Fruit fly (Drosophila melanogaster) whole organism, embryonic: ENCODE data around the gene egh.

Experiments used
- BEAF-32 ChIP-seq: fragments of 200-800 bp; sonication (Bioruptor generic); optimal IDR thresholded peaks from 3 replicates; lab custom pipeline; 2017; ENCODE audit warnings: missing biosample characterization, missing genetic modification characterization, mild to moderate bottlenecking, moderate library complexity, missing genetic modification reagents
- CG11247 ChIP-seq: fragments of 200-800 bp; sonication (Bioruptor generic); IDR thresholded peaks from 2 replicates; pipeline ENCODE4 v1.3.6; 2022; ENCODE audit warnings: missing biosample characterization, missing genetic modification characterization
- CG11456 ChIP-seq: fragments of 200-800 bp; sonication (Bioruptor generic); IDR thresholded peaks from 3 replicates; pipeline ENCODE4 v1.3.6; 2022; ENCODE audit warnings: missing biosample characterization, missing genetic modification characterization
- CG11504 ChIP-seq: fragments of 200-800 bp; sonication (Bioruptor generic); optimal IDR thresholded peaks from 3 replicates; lab custom pipeline; 2019; ENCODE audit warnings: missing biosample characterization, mild to moderate bottlenecking, missing genetic modification characterization, moderate library complexity
- CG11696 ChIP-seq: fragments of 200-800 bp; sonication (Bioruptor generic); IDR thresholded peaks from 2 replicates; pipeline ENCODE4 v1.3.6; 2022; ENCODE audit warnings: missing biosample characterization, missing genetic modification characterization
- CG11723 ChIP-seq: fragments of 200-800 bp; sonication (Bioruptor generic); optimal IDR thresholded peaks from 2 replicates; lab custom pipeline; 2017; ENCODE audit warnings: missing biosample characterization, mild to moderate bottlenecking, missing genetic modification characterization
- CG12219 ChIP-seq: fragments of 200-800 bp; sonication (Bioruptor generic); optimal IDR thresholded peaks from 3 replicates; lab custom pipeline; 2018; ENCODE audit warnings: missing biosample characterization, mild to moderate bottlenecking, missing genetic modification characterization
- CG15479 ChIP-seq: fragments of 200-800 bp; sonication (Bioruptor generic); optimal IDR thresholded peaks from 3 replicates; lab custom pipeline; 2019; ENCODE audit warnings: missing biosample characterization, mild to moderate bottlenecking, missing genetic modification characterization, moderate library complexity
- CG1792 ChIP-seq: fragments of 200-800 bp; sonication (Bioruptor generic); optimal IDR thresholded peaks from 2 replicates; lab custom pipeline; 2016; ENCODE audit warnings: missing biosample characterization, missing genetic modification characterization
- CG2875 ChIP-seq: fragments of 200-800 bp; sonication (Bioruptor generic); optimal IDR thresholded peaks from 2 replicates; lab custom pipeline; 2017; ENCODE audit warnings: missing biosample characterization, mild to moderate bottlenecking, missing genetic modification characterization, missing genetic modification reagents
- CG5953 ChIP-seq: fragments of 200-800 bp; sonication (Bioruptor generic); IDR thresholded peaks from 2 replicates; pipeline ENCODE4 v1.3.6; 2022; ENCODE audit warnings: missing biosample characterization, missing genetic modification characterization
- CG6654 ChIP-seq: fragments of 200-800 bp; sonication (Bioruptor generic); optimal IDR thresholded peaks from 2 replicates; lab custom pipeline; 2017; ENCODE audit warnings: missing biosample characterization, mild to moderate bottlenecking, missing genetic modification characterization
- CG6683 ChIP-seq: fragments of 200-800 bp; sonication (Bioruptor generic); optimal IDR thresholded peaks from 2 replicates; lab custom pipeline; 2017; ENCODE audit warnings: missing biosample characterization, mild to moderate bottlenecking, missing genetic modification characterization, missing genetic modification reagents
- CG7556 ChIP-seq: fragments of 200-800 bp; sonication (Bioruptor generic); optimal IDR thresholded peaks from 2 replicates; lab custom pipeline; 2017; ENCODE audit warnings: missing biosample characterization, mild to moderate bottlenecking, missing genetic modification characterization
- CG8924 ChIP-seq: fragments of 200-800 bp; optimal IDR thresholded peaks from 3 replicates; lab custom pipeline; 2019; ENCODE audit warnings: missing biosample characterization, mild to moderate bottlenecking, missing genetic modification characterization, moderate library complexity
- CG9437 ChIP-seq: fragments of 200-800 bp; sonication (Bioruptor generic); optimal IDR thresholded peaks from 2 replicates; lab custom pipeline; 2018; ENCODE audit warnings: missing biosample characterization, mild to moderate bottlenecking, missing genetic modification characterization
- Camta ChIP-seq: fragments of 200-800 bp; sonication (Bioruptor generic); optimal IDR thresholded peaks from 2 replicates; lab custom pipeline; 2016; ENCODE audit warnings: missing biosample characterization, missing genetic modification characterization
- Dek ChIP-seq: fragments of 200-800 bp; sonication (Bioruptor generic); optimal IDR thresholded peaks from 3 replicates; lab custom pipeline; 2019; ENCODE audit warnings: missing biosample characterization, mild to moderate bottlenecking, missing genetic modification characterization, moderate library complexity
- Drgx ChIP-seq: fragments of 200-800 bp; sonication (Bioruptor generic); IDR thresholded peaks from 2 replicates; pipeline ENCODE4 v1.3.6; 2022; ENCODE audit warnings: missing biosample characterization, missing genetic modification characterization
- E2f1 ChIP-seq: fragments of 200-800 bp; sonication (Bioruptor generic); IDR thresholded peaks from 2 replicates; pipeline ENCODE4 v1.3.6; 2022; ENCODE audit warnings: missing biosample characterization, missing genetic modification characterization
- Gug ChIP-seq: fragments of 200-800 bp; sonication (Bioruptor generic); IDR thresholded peaks from 4 replicates; pipeline ENCODE4 v1.3.6; 2022; ENCODE audit warnings: missing biosample characterization, missing genetic modification characterization
- HLH54F ChIP-seq: fragments of 200-800 bp; sonication (Bioruptor generic); optimal IDR thresholded peaks from 3 replicates; lab custom pipeline; 2016; ENCODE audit warnings: missing biosample characterization, missing genetic modification characterization
- HLHmδ ChIP-seq: fragments of 200-800 bp; sonication (Bioruptor generic); optimal IDR thresholded peaks from 2 replicates; lab custom pipeline; 2018; ENCODE audit warnings: missing biosample characterization, mild to moderate bottlenecking, missing genetic modification characterization, moderate library complexity
- Hsf ChIP-seq: fragments of 200-800 bp; sonication (Bioruptor generic); optimal IDR thresholded peaks from 3 replicates; lab custom pipeline; 2016; ENCODE audit warnings: missing biosample characterization, missing genetic modification characterization
- Meics ChIP-seq: fragments of 200-800 bp; sonication (Bioruptor generic); optimal IDR thresholded peaks from 2 replicates; lab custom pipeline; 2017; ENCODE audit warnings: missing biosample characterization, mild to moderate bottlenecking, missing genetic modification characterization
- Mrtf ChIP-seq: fragments of 200-800 bp; sonication (Bioruptor generic); IDR thresholded peaks from 3 replicates; pipeline ENCODE4 v1.3.6; 2022; ENCODE audit warnings: missing biosample characterization, missing genetic modification characterization
- Opbp ChIP-seq: fragments of 200-800 bp; sonication (Bioruptor generic); IDR thresholded peaks from 3 replicates; pipeline ENCODE4 v1.3.6; 2022; ENCODE audit warnings: missing biosample characterization, missing genetic modification characterization; ENCODE audit not compliant: partially characterized antibody
- PHDP ChIP-seq: fragments of 200-800 bp; sonication (Bioruptor generic); optimal IDR thresholded peaks from 3 replicates; lab custom pipeline; 2018; ENCODE audit warnings: missing biosample characterization, mild to moderate bottlenecking, missing genetic modification characterization, moderate library complexity
- Sox102F ChIP-seq: fragments of 200-800 bp; sonication (Bioruptor generic); optimal IDR thresholded peaks from 2 replicates; lab custom pipeline; 2018; ENCODE audit warnings: missing biosample characterization, mild to moderate bottlenecking, missing genetic modification characterization, moderate library complexity
- Sry-δ ChIP-seq: fragments of 200-800 bp; sonication (Bioruptor generic); optimal IDR thresholded peaks from 2 replicates; lab custom pipeline; 2016; ENCODE audit warnings: missing biosample characterization, missing genetic modification characterization
- Ssrp ChIP-seq: fragments of 200-800 bp; sonication (Bioruptor generic); optimal IDR thresholded peaks from 2 replicates; lab custom pipeline; 2018; ENCODE audit warnings: missing biosample characterization, mild to moderate bottlenecking, missing genetic modification characterization, moderate library complexity
- amos ChIP-seq: fragments of 200-800 bp; sonication (Bioruptor generic); IDR thresholded peaks from 2 replicates; pipeline ENCODE4 v1.3.6; 2022; ENCODE audit warnings: missing biosample characterization, missing genetic modification characterization; ENCODE audit not compliant: partially characterized antibody
- ara ChIP-seq: fragments of 200-800 bp; sonication (Bioruptor generic); IDR thresholded peaks from 2 replicates; pipeline ENCODE4 v1.3.6; 2022; ENCODE audit warnings: missing biosample characterization, missing genetic modification characterization
- ato ChIP-seq: fragments of 200-800 bp; sonication (Bioruptor generic); IDR thresholded peaks from 2 replicates; pipeline ENCODE4 v1.3.6; 2022; ENCODE audit warnings: missing biosample characterization, missing genetic modification characterization; ENCODE audit not compliant: partially characterized antibody
- crc ChIP-seq: fragments of 200-800 bp; sonication (Bioruptor generic); optimal IDR thresholded peaks from 2 replicates; lab custom pipeline; 2016; ENCODE audit warnings: missing biosample characterization, missing genetic modification characterization
- croc ChIP-seq: fragments of 200-800 bp; sonication (Bioruptor generic); conservative IDR thresholded peaks from 3 replicates; pipeline ENCODE4 v1.3.6; 2022; ENCODE audit warnings: missing biosample characterization, missing genetic modification characterization
- dimm ChIP-seq: fragments of 200-800 bp; sonication (Bioruptor generic); IDR thresholded peaks from 2 replicates; pipeline ENCODE4 v1.3.6; 2022; ENCODE audit warnings: missing biosample characterization, missing genetic modification characterization
- dmrt11E ChIP-seq: fragments of 200-800 bp; sonication (Bioruptor generic); optimal IDR thresholded peaks from 3 replicates; lab custom pipeline; 2018; ENCODE audit warnings: missing biosample characterization, mild to moderate bottlenecking, missing genetic modification characterization, moderate library complexity
- fd3F ChIP-seq: fragments of 200-800 bp; sonication (Bioruptor generic); optimal IDR thresholded peaks from 2 replicates; lab custom pipeline; 2018; ENCODE audit warnings: missing biosample characterization, mild to moderate bottlenecking, missing genetic modification characterization, moderate library complexity
- gfzf ChIP-seq: fragments of 200-800 bp; sonication (Bioruptor generic); optimal IDR thresholded peaks from 2 replicates; lab custom pipeline; 2016; ENCODE audit warnings: missing biosample characterization, mild to moderate bottlenecking, missing genetic modification characterization, moderate library complexity
- grn ChIP-seq: fragments of 200-800 bp; sonication (Bioruptor generic); optimal IDR thresholded peaks from 3 replicates; lab custom pipeline; 2017; ENCODE audit warnings: missing biosample characterization, missing genetic modification characterization
- ham ChIP-seq: fragments of 200-800 bp; sonication (Bioruptor generic); IDR thresholded peaks from 2 replicates; pipeline ENCODE4 v1.3.6; 2022; ENCODE audit warnings: missing biosample characterization, missing genetic modification characterization
- pfk ChIP-seq: fragments of 200-800 bp; sonication (Bioruptor generic); optimal IDR thresholded peaks from 2 replicates; lab custom pipeline; 2018; ENCODE audit warnings: missing biosample characterization, mild to moderate bottlenecking, missing genetic modification characterization, moderate library complexity
- pros ChIP-seq: fragments of 200-800 bp; sonication (Bioruptor generic); optimal IDR thresholded peaks from 3 replicates; lab custom pipeline; 2019; ENCODE audit warnings: missing biosample characterization, mild to moderate bottlenecking, missing genetic modification characterization, moderate library complexity
- slou ChIP-seq: fragments of 200-800 bp; sonication (Bioruptor generic); optimal IDR thresholded peaks from 3 replicates; lab custom pipeline; 2016; ENCODE audit warnings: missing biosample characterization, missing genetic modification characterization
- tgo ChIP-seq: fragments of 200-800 bp; sonication (Bioruptor generic); IDR thresholded peaks from 3 replicates; pipeline ENCODE4 v1.3.6; 2022; ENCODE audit warnings: missing biosample characterization, missing genetic modification characterization
- tx ChIP-seq: fragments of 200-800 bp; sonication (Bioruptor generic); optimal IDR thresholded peaks from 2 replicates; lab custom pipeline; 2016; ENCODE audit warnings: missing biosample characterization, missing genetic modification characterization
- wor ChIP-seq: fragments of 200-800 bp; sonication (Bioruptor generic); IDR thresholded peaks from 2 replicates; pipeline ENCODE4 v1.3.6; 2022; ENCODE audit warnings: missing biosample characterization, missing genetic modification characterization
- zen ChIP-seq: fragments of 200-800 bp; sonication (Bioruptor generic); optimal IDR thresholded peaks from 3 replicates; lab custom pipeline; 2018; ENCODE audit warnings: missing biosample characterization, mild to moderate bottlenecking, missing genetic modification characterization, moderate library complexity

egh gene

DNA sequence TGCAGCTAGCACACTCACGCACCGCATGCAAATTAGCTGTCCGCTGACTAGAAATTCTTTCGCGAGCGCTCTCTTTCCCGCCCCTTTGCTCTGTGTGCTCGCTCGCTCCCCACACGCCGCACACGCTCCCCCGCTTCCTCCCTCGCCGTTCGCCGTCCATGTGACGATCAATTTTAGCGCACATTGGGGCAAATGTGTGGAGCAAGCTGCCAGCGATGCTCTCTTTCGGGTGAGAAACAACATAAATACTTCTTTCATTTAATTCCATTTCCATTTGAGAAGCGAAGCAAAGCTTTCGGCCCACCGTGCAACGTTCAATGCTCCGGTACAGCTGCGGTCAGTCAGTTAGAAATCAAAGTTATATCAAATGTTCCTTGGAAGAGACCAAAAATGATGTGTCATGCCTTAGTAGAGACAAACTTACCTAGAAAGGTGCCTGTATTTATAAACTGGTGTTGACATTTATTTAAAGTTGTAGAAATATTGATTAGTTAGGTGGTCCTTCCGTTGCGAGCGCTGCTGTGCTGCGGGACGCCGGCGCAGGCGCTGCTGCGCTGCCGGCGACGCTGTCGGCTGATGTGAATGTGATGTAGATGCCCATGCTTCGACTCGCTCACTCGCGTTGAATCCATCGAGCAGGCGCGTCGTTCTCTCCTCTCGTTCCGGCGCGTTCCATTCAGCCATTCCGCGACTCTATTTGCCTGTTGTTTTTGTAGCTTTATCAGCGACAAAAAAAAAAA, 57.9 kb downstream of the egh start (continued):
- TF ChIP-seq Hsf (GFP tag; lab: Kevin White, UChicago) (peak; percentile 97), CG11456 (peak; percentile 94), CG9437 (GFP tag; lab: Kevin White, UChicago) (peak; percentile 92), amos (GFP tag; lab: Robert Waterston, UW) (peak; percentile 34; the same call in 1 of the 2 replicates), tx (GFP tag; lab: Kevin White, UChicago) (peak; percentile 96), Meics (GFP tag; lab: Kevin White, UChicago) (peak; percentile 97), Dek (tag; lab: Kevin White, UChicago) (peak; percentile 96), grn (peak; percentile 73), zen (tag; lab: Kevin White, UChicago) (peak; percentile 80), dmrt11E (tag; lab: Kevin White, UChicago) (peak; percentile 92), CG2875 (peak; percentile 96), Mrtf (GFP tag; lab: Robert Waterston, UW) (peak; percentile 95), wor (GFP tag; lab: Robert Waterston, UW) (peak; percentile 95), ato (peak; percentile 67), CG11504 (tag; lab: Kevin White, UChicago) (peak; percentile 96), fd3F (GFP tag; lab: Kevin White, UChicago) (peak; percentile 93), ham (GFP tag; lab: Robert Waterston, UW) (peak; percentile 86), CG15479 (GFP tag; lab: Kevin White, UChicago) (no peak), PHDP (tag; lab: Kevin White, UChicago) (peak; percentile 98), tgo (GFP tag; lab: Robert Waterston, UW) (peak; percentile 96), HLH54F (GFP tag; lab: Kevin White, UChicago) (peak; percentile 96), Drgx (peak; percentile 98), dimm (GFP tag; lab: Robert Waterston, UW) (peak; percentile 93), HLHmδ (GFP tag; lab: Kevin White, UChicago) (peak; percentile 65), Opbp (GFP tag; lab: Robert Waterston, UW) (peak; percentile 44; the same call in 1 of the 3 replicates), E2f1 (GFP tag; lab: Robert Waterston, UW) (peak; percentile 96), crc (GFP tag; lab: Kevin White, UChicago) (peak; percentile 94), pfk (GFP tag; lab: Kevin White, UChicago) (peak; percentile 98), CG5953 (peak; percentile 94), gfzf (peak; percentile 11), BEAF-32 (GFP tag; lab: Kevin White, UChicago) (peak; percentile 22), slou (GFP tag; lab: Kevin White, UChicago) (peak; percentile 89), CG6654 (GFP tag; lab: Kevin White, UChicago) (peak; percentile 90), Camta (GFP tag; lab: Kevin White, UChicago) (peak; percentile 93), croc (GFP tag; lab: Robert Waterston, UW) (peak; percentile 94), ara (GFP tag; lab: Robert Waterston, UW) (peak; percentile 89), pros (peak; percentile 65), CG6683 (peak; percentile 93), CG12219 (GFP tag; lab: Kevin White, UChicago) (peak; percentile 98), Ssrp (tag; lab: Kevin White, UChicago) (peak; percentile 95), Sox102F (peak; percentile 97), CG8924 (tag; lab: Kevin White, UChicago) (peak; percentile 98), CG11723 (peak; percentile 96), CG11696 (GFP tag; lab: Robert Waterston, UW) (peak; percentile 100), CG7556 (peak; percentile 98), Gug (GFP tag; lab: Robert Waterston, UW) (peak; percentile 91; the same call in 3 of the 4 replicates), Sry-δ (peak; percentile 62), CG11247 (GFP tag; lab: Robert Waterston, UW) (peak; percentile 92), CG1792 (peak; percentile 92)
